Worm (Caenorhabditis elegans) whole organism, L2 larva: ENCODE data around the gene C07A9.10.

Source experiments
- C34F6.9 ChIP-seq: fragments of 150-350 bp; optimal IDR thresholded peaks from 2 replicates; lab custom pipeline; 2014; ENCODE audit warnings: missing biosample characterization, missing genetic modification characterization
- F13H6.1 ChIP-seq: sonication (generic microtip); optimal IDR thresholded peaks from 2 replicates; lab custom pipeline; 2016; ENCODE audit warnings: missing genetic modification characterization, missing compliant biosample characterization
- ceh-82 ChIP-seq: fragments of 150-350 bp; optimal IDR thresholded peaks from 2 replicates; lab custom pipeline; 2014; ENCODE audit warnings: missing biosample characterization, missing genetic modification characterization
- elt-1 ChIP-seq: fragments of 150-350 bp; optimal IDR thresholded peaks from 2 replicates; lab custom pipeline; 2014; ENCODE audit warnings: missing biosample characterization, missing genetic modification characterization
- fos-1 ChIP-seq: fragments of 150-350 bp; optimal IDR thresholded peaks from 2 replicates; lab custom pipeline; 2014; ENCODE audit warnings: missing biosample characterization, missing genetic modification characterization
- lin-11 ChIP-seq: fragments of 150-350 bp; sonication (generic microtip); optimal IDR thresholded peaks from 2 replicates; lab custom pipeline; 2014; ENCODE audit warnings: missing biosample characterization, missing genetic modification characterization, inconsistent platforms, mixed read lengths
- lin-13 ChIP-seq: fragments of 150-350 bp; optimal IDR thresholded peaks from 2 replicates; lab custom pipeline; 2014; ENCODE audit warnings: missing biosample characterization, missing genetic modification reagents, missing genetic modification characterization
- lsy-2 ChIP-seq, 2 experiments: fragments of 150-350 bp in 1 of 2; sonication (generic microtip) in 1 of 2; optimal IDR thresholded peaks; 2 replicates each; lab custom pipeline; 2014 to 2017; ENCODE audit warnings: missing biosample characterization in 2 of 2, missing genetic modification characterization in 2 of 2
- nhr-77 ChIP-seq: fragments of 150-350 bp; optimal IDR thresholded peaks from 2 replicates; lab custom pipeline; 2014; ENCODE audit warnings: missing biosample characterization, missing genetic modification characterization
- peb-1 ChIP-seq: fragments of 150-350 bp; optimal IDR thresholded peaks from 2 replicates; lab custom pipeline; 2014; ENCODE audit warnings: missing biosample characterization, missing genetic modification characterization
- skn-1 ChIP-seq: sonication (generic microtip); optimal IDR thresholded peaks from 2 replicates; lab custom pipeline; 2017; ENCODE audit warnings: missing biosample characterization, missing genetic modification characterization
- sma-3 ChIP-seq: sonication (generic microtip); optimal IDR thresholded peaks from 2 replicates; lab custom pipeline; 2016; ENCODE audit warnings: missing genetic modification reagents, missing genetic modification characterization, missing compliant biosample characterization
- snpc-4 ChIP-seq: fragments of 150-350 bp; optimal IDR thresholded peaks from 2 replicates; lab custom pipeline; 2014; ENCODE audit warnings: missing biosample characterization, missing genetic modification characterization
- ztf-11 ChIP-seq: sonication (generic microtip); optimal IDR thresholded peaks from 2 replicates; lab custom pipeline; 2017; ENCODE audit warnings: missing biosample characterization, missing genetic modification characterization

- no peak for TF ChIP-seq skn-1 (tag; lab: Kevin White, UChicago)
- TF ChIP-seq peb-1 (tag; lab: Kevin White, UChicago): no peak
- no peak for TF ChIP-seq ceh-82 (tag; lab: Kevin White, UChicago)
- TF ChIP-seq snpc-4: no peak
- no peak for TF ChIP-seq sma-3
- no peak for TF ChIP-seq fos-1 (tag; lab: Kevin White, UChicago)
- no peak for TF ChIP-seq ztf-11
- TF ChIP-seq elt-1 (tag; lab: Kevin White, UChicago): no peak
- TF ChIP-seq lin-13 (GFP tag; lab: Kevin White, UChicago): no peak
- no peak for TF ChIP-seq C34F6.9 (tag; lab: Kevin White, UChicago)
- no peak for TF ChIP-seq nhr-77 (tag; lab: Kevin White, UChicago)
- no peak for TF ChIP-seq F13H6.1 (tag; lab: Kevin White, UChicago)
- TF ChIP-seq lsy-2 (tag; optimal IDR thresholded peaks at IDR 0.05; lab: Kevin White, UChicago): no peak
- no peak for TF ChIP-seq lin-11
Measured at ce11 chrIII:9700114-9700690, 14.3 kb upstream of the C07A9.10 start.
